Fruit fly (Drosophila melanogaster): ENCODE data around the gene baz.

baz gene

DNA sequence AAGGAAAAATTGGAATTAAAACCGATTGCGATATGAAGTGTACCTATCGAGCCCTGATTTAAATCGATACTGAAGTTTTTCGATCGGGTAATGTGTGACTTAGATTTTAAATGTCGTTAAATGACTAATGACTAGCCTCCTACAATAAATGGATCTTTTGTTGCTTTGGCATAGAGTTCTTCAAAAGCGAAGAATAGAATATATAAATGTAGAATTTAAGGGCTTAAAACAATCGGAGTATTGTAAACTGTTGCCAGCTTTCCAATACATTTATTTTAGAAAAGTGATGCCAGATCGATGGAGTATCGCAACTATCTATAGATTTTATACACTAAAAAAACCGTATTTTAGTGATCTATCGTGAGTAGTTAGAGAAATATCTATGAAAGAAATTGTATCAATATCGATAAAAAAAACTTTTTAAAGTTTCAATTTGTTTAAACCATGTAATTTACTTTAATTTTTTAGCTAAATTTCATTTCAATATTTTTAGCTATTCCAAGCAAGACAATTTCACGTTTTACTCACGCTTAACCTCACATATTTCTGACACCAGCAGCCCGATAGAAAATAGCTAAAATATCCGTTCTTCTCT lies 16.8 kb upstream of the baz start, which contains the start of the genes mei-217 and mei-218:
TSS of gene mei-217 (minus strand) at position 51 of the 595 bp plus-strand sequence.
TSS of gene mei-218 (minus strand) at position 51 of the 595 bp plus-strand sequence.
- TF ChIP-seq Antp (GFP tag; optimal IDR thresholded peaks at IDR 0.05) = no peak
- no peak for TF ChIP-seq mirr (GFP tag; optimal IDR thresholded peaks at IDR 0.05)
- peak; percentile 66 for TF ChIP-seq CG10267 (tag; optimal IDR thresholded peaks at IDR 0.05)
- peak; percentile 79 for TF ChIP-seq Scr (GFP tag; IDR thresholded peaks at IDR 0.05; ENCODE audit: partially characterized antibody)
- no peak for TF ChIP-seq Mes4 (GFP tag; optimal IDR thresholded peaks at IDR 0.05)
- TF ChIP-seq Pdp1 (GFP tag; optimal IDR thresholded peaks at IDR 0.05) = peak in 1 of 2 experiments; percentile 14
- TF ChIP-seq CG15073 (GFP tag; optimal IDR thresholded peaks at IDR 0.05) = no peak
- TF ChIP-seq bigmax (GFP tag; optimal IDR thresholded peaks at IDR 0.05) = peak; percentile 71
- peak; percentile 63 for TF ChIP-seq inv (GFP tag; IDR thresholded peaks at IDR 0.05; ENCODE audit: partially characterized antibody)
- 0 out of 3 replicates have a peak, but pooled peaks have one; percentile 20 for TF ChIP-seq Aef1 (GFP tag; IDR thresholded peaks at IDR 0.05)
- peak; percentile 58; the same call in 2 of the 3 replicates for TF ChIP-seq CG34224 (GFP tag; IDR thresholded peaks at IDR 0.05; ENCODE audit: partially characterized antibody)
- TF ChIP-seq CG30020 (tag; optimal IDR thresholded peaks at IDR 0.05) = peak; percentile 46
- TF ChIP-seq CG12659 (GFP tag; optimal IDR thresholded peaks at IDR 0.05) = peak; percentile 52
- no peak for TF ChIP-seq sima (GFP tag; optimal IDR thresholded peaks at IDR 0.05)
- no peak for TF ChIP-seq CG9876 (GFP tag; optimal IDR thresholded peaks at IDR 0.05)
- peak; percentile 41 for TF ChIP-seq phol (tag; optimal IDR thresholded peaks at IDR 0.05)
- TF ChIP-seq knrl (GFP tag; IDR thresholded peaks at IDR 0.05; ENCODE audit: partially characterized antibody) = peak; percentile 71; the same call in 2 of the 3 replicates
- peak; percentile 4 for TF ChIP-seq CG4617 (GFP tag; optimal IDR thresholded peaks at IDR 0.05; ENCODE audit: borderline replicate concordance)
- peak; percentile 71 for TF ChIP-seq bbx (GFP tag; IDR thresholded peaks at IDR 0.05; ENCODE audit: partially characterized antibody)
- peak; percentile 8 for TF ChIP-seq CG15696 (tag; optimal IDR thresholded peaks at IDR 0.05)
- TF ChIP-seq CG4854 (GFP tag; optimal IDR thresholded peaks at IDR 0.05) = no peak
- peak; percentile 68 for TF ChIP-seq hbn (GFP tag; IDR thresholded peaks at IDR 0.05; ENCODE audit: partially characterized antibody)
- peak; percentile 40 for TF ChIP-seq Xbp1 (GFP tag; optimal IDR thresholded peaks at IDR 0.05)
- no peak for TF ChIP-seq ham (GFP tag; IDR thresholded peaks at IDR 0.05)
- TF ChIP-seq YL-1 (GFP tag; optimal IDR thresholded peaks at IDR 0.05) = peak; percentile 39
- TF ChIP-seq CG3995 (GFP tag; optimal IDR thresholded peaks at IDR 0.05) = peak; percentile 46
- peak; percentile 68 for TF ChIP-seq amos (GFP tag; IDR thresholded peaks at IDR 0.05; ENCODE audit: partially characterized antibody)
- no peak for TF ChIP-seq CG14667 (GFP tag; IDR thresholded peaks at IDR 0.05)
- TF ChIP-seq CG13424 (tag; optimal IDR thresholded peaks at IDR 0.05) = peak; percentile 32
- peak; percentile 8 for TF ChIP-seq mam (GFP tag; optimal IDR thresholded peaks at IDR 0.05)
- 0 out of 2 replicates have a peak, but pooled peaks have one; percentile 39 for TF ChIP-seq nerfin-2 (GFP tag; IDR thresholded peaks at IDR 0.05; ENCODE audit: partially characterized antibody)
- no peak for TF ChIP-seq aop (GFP tag; IDR thresholded peaks at IDR 0.05)
- TF ChIP-seq Rx (GFP tag; IDR thresholded peaks at IDR 0.05) = no peak
- TF ChIP-seq dmrt11E (tag; optimal IDR thresholded peaks at IDR 0.05) = peak; percentile 25
- TF ChIP-seq Ravus (GFP tag; IDR thresholded peaks at IDR 0.05) = no peak
- peak; percentile 66 for TF ChIP-seq sna (GFP tag; IDR thresholded peaks at IDR 0.05; ENCODE audit: partially characterized antibody)
- TF ChIP-seq Sin3A (optimal IDR thresholded peaks at IDR 0.05) = no peak
- no peak for TF ChIP-seq CG11560 (tag; IDR thresholded peaks at IDR 0.05)
- peak; percentile 34 for TF ChIP-seq sug (tag; optimal IDR thresholded peaks at IDR 0.05)
- no peak for TF ChIP-seq hth (optimal IDR thresholded peaks at IDR 0.05)
- no peak for TF ChIP-seq cas (GFP tag; IDR thresholded peaks at IDR 0.05)
- TF ChIP-seq Med (GFP tag) = peak; percentile 58
- peak; percentile 66; the same call in 1 of the 3 replicates for TF ChIP-seq Doc3 (GFP tag; IDR thresholded peaks at IDR 0.05; ENCODE audit: partially characterized antibody)
- peak; percentile 68 for TF ChIP-seq Sry-β (GFP tag; optimal IDR thresholded peaks at IDR 0.05)
- peak; percentile 1 for TF ChIP-seq Myb (GFP tag; optimal IDR thresholded peaks at IDR 0.05)
- TF ChIP-seq vnd (GFP tag; IDR thresholded peaks at IDR 0.05; ENCODE audit: partially characterized antibody) = peak; percentile 67
- TF ChIP-seq Ssrp (tag; optimal IDR thresholded peaks at IDR 0.05) = peak; percentile 37
- peak; percentile 53 for TF ChIP-seq CG30403 (GFP tag; optimal IDR thresholded peaks at IDR 0.05)
- peak; percentile 78 for TF ChIP-seq Dll (GFP tag; IDR thresholded peaks at IDR 0.05; ENCODE audit: partially characterized antibody)

Measured in whole organism, embryonic.